Fruit fly (Drosophila melanogaster) whole organism, wandering third instar larva: ENCODE measurements around the gene ChT.

ENCODE experiments used
- CG9705 ChIP-seq: fragments of 200-800 bp; sonication (Bioruptor generic); optimal IDR thresholded peaks from 2 replicates; lab custom pipeline; 2018; ENCODE audit warnings: missing biosample characterization, mild to moderate bottlenecking, missing genetic modification characterization
- Hr78 ChIP-seq: fragments of >200 bp; optimal IDR thresholded peaks from 2 replicates; lab custom pipeline; 2017; ENCODE audit warnings: missing biosample characterization, missing genetic modification characterization
- Myc ChIP-seq: fragments of >200 bp; optimal IDR thresholded peaks from 2 replicates; lab custom pipeline; 2017
- brk ChIP-seq: fragments of 200-800 bp; sonication (Bioruptor generic); optimal IDR thresholded peaks from 2 replicates; lab custom pipeline; 2016; ENCODE audit warnings: missing biosample characterization, mild to moderate bottlenecking, missing genetic modification characterization
- fru ChIP-seq: fragments of 200-800 bp; sonication (Bioruptor generic); optimal IDR thresholded peaks from 3 replicates; lab custom pipeline; 2016; ENCODE audit warnings: missing biosample characterization, mild to moderate bottlenecking, missing genetic modification characterization
- jim ChIP-seq: fragments of 175-275, 200-325 bp; sonication (Bioruptor generic); optimal IDR thresholded peaks from 2 replicates; lab custom pipeline; 2016; ENCODE audit warnings: missing biosample characterization, mild to moderate bottlenecking, missing genetic modification characterization
- pan ChIP-seq: fragments of >200 bp; optimal IDR thresholded peaks from 2 replicates; lab custom pipeline; 2017
- psq ChIP-seq: fragments of 200-800 bp; sonication (Bioruptor generic); optimal IDR thresholded peaks from 3 replicates; lab custom pipeline; 2017; ENCODE audit warnings: missing biosample characterization, mild to moderate bottlenecking, missing genetic modification characterization, moderate library complexity

DNA sequence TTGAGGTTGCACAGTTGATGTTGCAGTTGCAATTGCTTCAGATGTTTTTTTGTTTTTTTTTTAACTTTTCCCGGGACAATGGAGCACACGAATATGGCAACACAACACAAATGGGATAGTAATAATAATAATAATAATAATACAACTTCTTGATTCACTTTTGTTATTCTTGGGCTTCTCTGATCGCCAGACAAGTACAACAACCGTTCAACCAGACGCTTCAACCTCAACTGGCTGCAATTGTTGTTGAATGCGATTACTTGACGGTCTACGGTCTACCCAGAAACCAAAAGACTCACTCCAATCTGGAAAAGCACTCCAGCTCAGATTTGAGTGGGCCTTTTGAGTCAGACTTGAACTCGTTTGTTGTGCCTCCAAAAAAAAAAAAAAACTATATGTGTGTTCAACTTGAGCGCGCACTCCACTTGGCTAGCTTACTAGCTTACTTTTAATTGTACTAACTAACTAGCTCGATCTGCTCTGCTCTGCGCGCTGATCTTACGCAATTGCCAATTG is 39.1 kb upstream of the ChT start, which contains the start of gene CG14301:
- TF ChIP-seq jim: no peak
- TF ChIP-seq Myc: no peak
- TF ChIP-seq CG9705: no peak
- no peak for TF ChIP-seq Hr78 (GFP tag; lab: Kevin White, UChicago)
- TF ChIP-seq brk (GFP tag; lab: Kevin White, UChicago): no peak
- TF ChIP-seq fru (GFP tag; lab: Kevin White, UChicago): no peak
- TF ChIP-seq psq (GFP tag; lab: Kevin White, UChicago): no peak
- no peak for TF ChIP-seq pan (lab: Kevin White, UChicago)
